Worm (Caenorhabditis elegans) whole organism, late embryonic: ENCODE results near the gene vab-3.

ENCODE experiments used
- F13H6.1 ChIP-seq: sonication (generic microtip); optimal IDR thresholded peaks from 2 replicates; lab custom pipeline; 2016; ENCODE audit warnings: missing genetic modification characterization, missing compliant biosample characterization
- Y22D7AL.16 ChIP-seq: sonication (generic microtip); optimal IDR thresholded peaks from 2 replicates; lab custom pipeline; 2016; ENCODE audit warnings: missing genetic modification characterization, missing compliant biosample characterization
- ahr-1 ChIP-seq: sonication (generic microtip); optimal IDR thresholded peaks from 2 replicates; lab custom pipeline; 2016; ENCODE audit warnings: missing genetic modification characterization, missing compliant biosample characterization
- ama-1 ChIP-seq: fragments of 150-350 bp; optimal IDR thresholded peaks from 2 replicates; lab custom pipeline; 2014
- ceh-14 ChIP-seq: sonication (generic microtip); optimal IDR thresholded peaks from 2 replicates; lab custom pipeline; 2016; ENCODE audit warnings: missing genotype, missing genetic modification characterization, missing compliant biosample characterization
- ceh-18 ChIP-seq: sonication (generic microtip); optimal IDR thresholded peaks from 2 replicates; lab custom pipeline; 2016; ENCODE audit warnings: missing genetic modification characterization, missing compliant biosample characterization
- ceh-19 ChIP-seq: fragments of 200-800 bp; sonication (Bioruptor generic); optimal IDR thresholded peaks from 2 replicates; lab custom pipeline; 2018; ENCODE audit warnings: mild to moderate bottlenecking, missing genetic modification characterization, missing compliant biosample characterization
- ceh-2 ChIP-seq: sonication (generic microtip); optimal IDR thresholded peaks from 2 replicates; lab custom pipeline; 2016; ENCODE audit warnings: missing genotype, missing genetic modification characterization, missing compliant biosample characterization
- ceh-22 ChIP-seq: sonication (generic microtip); optimal IDR thresholded peaks from 2 replicates; lab custom pipeline; 2017; ENCODE audit warnings: missing biosample characterization, missing genetic modification characterization
- ceh-30 ChIP-seq: fragments of 150-350 bp; optimal IDR thresholded peaks from 2 replicates; lab custom pipeline; 2014; ENCODE audit warnings: missing biosample characterization, missing genetic modification characterization
- ceh-31 ChIP-seq: sonication (generic microtip); optimal IDR thresholded peaks from 2 replicates; lab custom pipeline; 2016; ENCODE audit warnings: missing genetic modification characterization, missing compliant biosample characterization
- ceh-34 ChIP-seq: sonication (generic microtip); optimal IDR thresholded peaks from 2 replicates; lab custom pipeline; 2016; ENCODE audit warnings: mild to moderate bottlenecking, missing genetic modification characterization, missing compliant biosample characterization
- ceh-45 ChIP-seq: fragments of 200-800 bp; sonication (Bioruptor generic); IDR thresholded peaks from 2 replicates; pipeline ENCODE4 v1.3.6; 2022; ENCODE audit warnings: missing genetic modification reagents, missing genetic modification characterization, missing compliant biosample characterization
- ceh-6 ChIP-seq: fragments of 200-800 bp; sonication (Bioruptor generic); optimal IDR thresholded peaks from 2 replicates; lab custom pipeline; 2018; ENCODE audit warnings: mild to moderate bottlenecking, missing genetic modification characterization, missing compliant biosample characterization
- che-1 ChIP-seq: sonication (generic microtip); optimal IDR thresholded peaks from 2 replicates; lab custom pipeline; 2016; ENCODE audit warnings: mild to moderate bottlenecking, missing genetic modification characterization, missing compliant biosample characterization
- elt-2 ChIP-seq: sonication (generic microtip); optimal IDR thresholded peaks from 2 replicates; lab custom pipeline; 2016; ENCODE audit warnings: missing genetic modification reagents, missing genetic modification characterization, missing compliant biosample characterization
- elt-4 ChIP-seq: sonication (generic microtip); optimal IDR thresholded peaks from 2 replicates; lab custom pipeline; 2016; ENCODE audit warnings: missing genetic modification characterization, missing compliant biosample characterization
- ets-4 ChIP-seq: sonication (generic microtip); optimal IDR thresholded peaks from 2 replicates; lab custom pipeline; 2016; ENCODE audit warnings: missing genetic modification characterization, missing compliant biosample characterization
- fax-1 ChIP-seq: sonication (generic microtip); optimal IDR thresholded peaks from 2 replicates; lab custom pipeline; 2016; ENCODE audit warnings: missing genotype, missing genetic modification characterization, missing compliant biosample characterization
- hlh-15 ChIP-seq: sonication (generic microtip); optimal IDR thresholded peaks from 2 replicates; lab custom pipeline; 2016; ENCODE audit warnings: missing genetic modification characterization, missing compliant biosample characterization
- hlh-30 ChIP-seq: sonication (generic microtip); optimal IDR thresholded peaks from 2 replicates; lab custom pipeline; 2017; ENCODE audit warnings: antibody characterized with exemption, missing genetic modification characterization, missing compliant biosample characterization; ENCODE audit not compliant: insufficient read depth
- hlh-6 ChIP-seq: sonication (generic microtip); optimal IDR thresholded peaks from 2 replicates; lab custom pipeline; 2016; ENCODE audit warnings: missing genotype, missing genetic modification characterization, missing compliant biosample characterization
- hlh-8 ChIP-seq: sonication (generic microtip); optimal IDR thresholded peaks from 2 replicates; lab custom pipeline; 2016; ENCODE audit warnings: missing genotype, missing genetic modification characterization, missing compliant biosample characterization
- nfya-1 ChIP-seq: sonication (generic microtip); optimal IDR thresholded peaks from 2 replicates; lab custom pipeline; 2017; ENCODE audit warnings: missing genetic modification characterization, mild to moderate bottlenecking, missing compliant biosample characterization, antibody characterized with exemption, moderate library complexity
- pag-3 ChIP-seq: sonication (generic microtip); optimal IDR thresholded peaks from 2 replicates; lab custom pipeline; 2016; ENCODE audit warnings: missing compliant biosample characterization, missing genetic modification characterization, borderline replicate concordance
- pat-9 ChIP-seq: fragments of 200-800 bp; sonication (Bioruptor generic); optimal IDR thresholded peaks from 2 replicates; lab custom pipeline; 2018; ENCODE audit warnings: mild to moderate bottlenecking, missing genetic modification characterization, moderate library complexity, missing compliant biosample characterization
- pax-1 ChIP-seq: fragments of 150-350 bp; optimal IDR thresholded peaks from 2 replicates; lab custom pipeline; 2014; ENCODE audit warnings: missing biosample characterization, missing genetic modification characterization
- pha-2 ChIP-seq: sonication (generic microtip); optimal IDR thresholded peaks from 2 replicates; lab custom pipeline; 2017; ENCODE audit warnings: mild to moderate bottlenecking, missing genetic modification characterization, missing compliant biosample characterization
- pqm-1 ChIP-seq: sonication (generic microtip); optimal IDR thresholded peaks from 2 replicates; lab custom pipeline; 2016; ENCODE audit warnings: missing genetic modification characterization, missing compliant biosample characterization
- pros-1 ChIP-seq: fragments of 150-350 bp; optimal IDR thresholded peaks from 2 replicates; lab custom pipeline; 2014; ENCODE audit warnings: missing biosample characterization, missing genetic modification reagents, missing genetic modification characterization
- ref-2 ChIP-seq: sonication (generic microtip); optimal IDR thresholded peaks from 2 replicates; lab custom pipeline; 2016; ENCODE audit warnings: missing genetic modification characterization, missing compliant biosample characterization
- sox-2 ChIP-seq: fragments of 200-800 bp; sonication (Bioruptor generic); IDR thresholded peaks from 2 replicates; pipeline ENCODE4 v1.3.6; 2022; ENCODE audit warnings: missing genetic modification reagents, missing genetic modification characterization, missing compliant biosample characterization
- syd-9 ChIP-seq: sonication (generic microtip); optimal IDR thresholded peaks from 2 replicates; lab custom pipeline; 2016; ENCODE audit warnings: mild to moderate bottlenecking, missing genetic modification characterization, moderate library complexity, missing compliant biosample characterization
- tbx-2 ChIP-seq: sonication (generic microtip); optimal IDR thresholded peaks from 2 replicates; lab custom pipeline; 2016; ENCODE audit warnings: missing genetic modification characterization, missing compliant biosample characterization
- unc-42 ChIP-seq: sonication (generic microtip); optimal IDR thresholded peaks from 2 replicates; lab custom pipeline; 2016; ENCODE audit warnings: missing genotype, missing genetic modification characterization, missing compliant biosample characterization
- unc-55 ChIP-seq: sonication (generic microtip); optimal IDR thresholded peaks from 2 replicates; lab custom pipeline; 2017; ENCODE audit warnings: missing biosample characterization, missing genetic modification reagents, missing genetic modification characterization
- unc-86 ChIP-seq: sonication (generic microtip); optimal IDR thresholded peaks from 2 replicates; lab custom pipeline; 2016; ENCODE audit warnings: missing genetic modification characterization, missing compliant biosample characterization

vab-3 gene

DNA sequence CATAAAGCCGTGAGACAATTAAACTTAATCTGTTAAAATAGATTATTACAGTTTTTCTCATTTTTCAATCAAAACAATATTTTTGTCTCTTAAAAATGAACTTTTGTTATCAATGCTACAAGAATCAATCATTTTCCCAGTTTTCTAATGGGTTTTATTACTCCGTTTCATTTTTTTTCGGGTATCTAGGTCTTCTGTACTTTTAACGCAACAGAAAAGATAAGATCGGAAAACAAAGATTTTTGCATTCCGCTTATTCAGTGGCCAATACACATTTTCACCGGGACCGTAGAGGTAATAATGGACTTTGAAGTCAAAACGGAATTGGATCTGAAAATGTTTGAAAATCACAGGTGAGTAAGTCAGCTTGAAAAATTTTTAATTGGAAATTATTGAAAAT is 10.9 kb upstream of the vab-3 start, which contains the start of gene C33D3.4:
C33D3.4 (plus strand) TSS at position 301 of the 400 bp plus-strand sequence.
- TF ChIP-seq hlh-6 (tag; lab: Kevin White, UChicago) = no peak

- TF ChIP-seq ets-4 (no peak), tbx-2 (tag; lab: Kevin White, UChicago) (no peak), unc-86 (no peak), Y22D7AL.16 (tag; lab: Kevin White, UChicago) (no peak), ceh-45 (GFP tag; lab: Robert Waterston, UW) (no peak), ahr-1 (tag; lab: Kevin White, UChicago) (no peak), ceh-6 (GFP tag; lab: Kevin White, UChicago) (no peak), F13H6.1 (tag; lab: Kevin White, UChicago) (no peak), unc-42 (no peak)
Measured at ce11 chrX:10491044-10491443, 8.6 kb upstream of the vab-3 start, which contains the start of gene C33D3.5. Gene C33D3.5 (plus strand): TSS chrX:10491344.

DNA sequence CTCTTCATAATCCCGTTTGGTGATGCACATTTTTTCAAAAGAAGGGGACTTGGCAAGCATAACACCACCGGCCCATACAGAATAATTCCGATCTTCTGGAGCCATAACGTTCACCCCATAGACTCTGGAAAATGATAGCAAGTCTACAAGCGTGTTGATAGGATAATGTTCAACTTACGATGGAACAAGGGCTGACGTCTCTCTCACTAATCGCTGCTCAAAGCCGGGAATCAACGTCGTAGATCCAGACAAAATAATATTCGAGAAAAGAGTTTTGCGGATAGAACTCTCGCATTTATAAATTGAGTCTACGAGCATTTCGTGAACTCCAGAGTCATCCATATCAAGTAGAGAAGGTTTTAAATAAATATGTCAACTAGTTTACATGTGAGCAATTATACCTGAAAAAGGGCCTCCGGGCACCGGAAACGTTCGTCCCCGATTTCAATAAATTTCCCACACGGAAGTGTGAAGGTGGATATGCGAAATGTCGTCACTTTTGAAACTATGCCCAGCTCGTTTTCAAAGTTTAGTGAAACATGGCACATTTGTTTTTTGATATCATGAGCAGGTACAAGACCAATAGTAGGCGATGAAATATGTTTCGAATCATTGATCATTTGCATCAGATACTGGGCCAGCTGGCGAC is 7.7 kb upstream of the vab-3 start:
- TF ChIP-seq syd-9 (tag; lab: Kevin White, UChicago) = no peak
- TF ChIP-seq ceh-14 = no peak
- no peak for TF ChIP-seq ama-1
- no peak for TF ChIP-seq che-1
- TF ChIP-seq pat-9 (tag; lab: Kevin White, UChicago) = no peak
- no peak for TF ChIP-seq fax-1 (tag; lab: Kevin White, UChicago)
- no peak for TF ChIP-seq hlh-15 (tag; lab: Kevin White, UChicago)
- TF ChIP-seq pag-3 (tag; lab: Kevin White, UChicago) = no peak

DNA sequence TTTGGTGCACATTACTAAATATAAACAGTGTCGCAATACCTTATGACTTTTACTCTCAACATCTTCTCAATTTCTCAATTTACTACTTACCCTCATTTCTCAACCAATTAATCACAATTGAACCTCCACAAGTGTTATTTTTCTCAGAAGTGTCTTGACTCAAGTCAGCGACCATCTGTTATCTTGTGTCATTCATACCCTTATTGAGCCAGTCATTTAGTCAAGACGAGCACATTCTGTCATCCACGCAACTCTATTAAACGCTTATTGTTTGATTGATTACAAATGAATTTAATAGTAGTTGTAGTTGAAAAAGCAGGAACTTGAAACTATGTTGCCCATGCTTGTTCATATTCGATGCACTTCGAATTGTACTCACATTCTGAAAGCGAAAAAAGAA is 3.7 kb downstream of the vab-3 start:
- TF ChIP-seq ets-4 = no peak
- TF ChIP-seq pros-1 (tag; lab: Kevin White, UChicago) = no peak
- no peak for TF ChIP-seq tbx-2 (tag; lab: Kevin White, UChicago)
- TF ChIP-seq ceh-34 = no peak
- TF ChIP-seq pat-9 (tag; lab: Kevin White, UChicago) = no peak
- TF ChIP-seq nfya-1 (tag; lab: Kevin White, UChicago) = no peak
- no peak for TF ChIP-seq unc-55 (GFP tag; lab: Kevin White, UChicago)
- TF ChIP-seq ref-2 (tag; lab: Kevin White, UChicago) = no peak

DNA sequence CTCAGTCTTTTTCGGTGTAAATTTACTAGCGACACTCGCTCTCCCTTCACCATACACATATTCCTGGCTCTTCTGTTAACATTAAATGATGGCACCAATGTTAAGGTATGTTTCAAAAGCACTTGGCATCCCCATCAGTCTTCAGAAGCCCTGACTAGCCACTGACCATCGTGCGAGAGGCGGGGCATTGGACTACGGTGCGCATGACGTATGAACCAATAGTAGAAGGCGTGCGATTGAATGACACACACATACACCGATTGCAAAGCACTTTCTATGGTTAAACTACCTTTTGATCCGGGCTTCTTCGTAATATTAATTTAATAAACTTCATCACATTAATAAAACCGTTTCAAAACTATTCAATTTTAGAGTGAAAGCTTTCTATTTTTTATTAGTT is 5.5 kb downstream of the vab-3 start:
- peak; percentile 37 for TF ChIP-seq ceh-31 (tag; lab: Kevin White, UChicago)
- TF ChIP-seq ceh-19 (GFP tag; lab: Kevin White, UChicago) = no peak
- peak; percentile 80 for TF ChIP-seq nfya-1 (tag; lab: Kevin White, UChicago)
- no peak for TF ChIP-seq che-1
- no peak for TF ChIP-seq pha-2 (tag; lab: Kevin White, UChicago)
- TF ChIP-seq pqm-1 = no peak
- TF ChIP-seq ets-4 = no peak
- TF ChIP-seq unc-42 = no peak
- no peak for TF ChIP-seq tbx-2 (tag; lab: Kevin White, UChicago)
- TF ChIP-seq, all 69 proteins: peak for 2

DNA sequence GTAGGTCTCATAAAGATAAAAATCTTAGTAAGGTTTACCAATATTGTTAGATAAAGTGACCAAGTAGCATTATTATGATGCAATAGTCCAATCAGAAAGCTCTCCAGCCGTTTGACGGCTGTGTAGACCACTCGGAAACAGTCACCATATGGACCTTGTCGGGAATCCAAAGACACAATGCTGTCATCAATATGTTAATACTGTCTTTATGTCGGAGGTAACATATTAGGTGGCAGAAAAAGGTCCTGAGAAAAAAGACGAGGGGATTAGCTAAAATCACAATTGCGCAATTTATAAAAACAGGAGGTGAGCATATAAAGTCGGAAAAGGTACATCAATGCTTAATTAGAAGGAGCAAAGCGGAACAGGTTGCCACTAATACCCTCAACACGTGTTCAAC is 8.3 kb downstream of the vab-3 start:
- TF ChIP-seq fax-1 (tag; lab: Kevin White, UChicago) = no peak
- no peak for TF ChIP-seq Y22D7AL.16 (tag; lab: Kevin White, UChicago)
- no peak for TF ChIP-seq ceh-22 (tag; lab: Kevin White, UChicago)
- TF ChIP-seq unc-86 = no peak
- TF ChIP-seq unc-42 = no peak
- TF ChIP-seq ceh-18 = no peak
- no peak for TF ChIP-seq tbx-2 (tag; lab: Kevin White, UChicago)
- TF ChIP-seq hlh-8 (tag; lab: Kevin White, UChicago) = no peak
- no peak for TF ChIP-seq hlh-30 (tag; lab: Kevin White, UChicago)
- TF ChIP-seq ceh-2 (tag; lab: Kevin White, UChicago) = no peak
- no peak for TF ChIP-seq sox-2 (GFP tag; lab: Robert Waterston, UW)
- no peak for TF ChIP-seq pax-1 (tag; lab: Kevin White, UChicago)
- no peak for TF ChIP-seq elt-4 (tag; lab: Kevin White, UChicago)
- no peak for TF ChIP-seq elt-2 (tag; lab: Kevin White, UChicago)
- TF ChIP-seq nfya-1 (tag; lab: Kevin White, UChicago) = no peak
- TF ChIP-seq ceh-30 = no peak
- TF ChIP-seq pqm-1 = no peak
